Fruit fly (Drosophila melanogaster): ENCODE data around the gene cv-c.

DNA sequence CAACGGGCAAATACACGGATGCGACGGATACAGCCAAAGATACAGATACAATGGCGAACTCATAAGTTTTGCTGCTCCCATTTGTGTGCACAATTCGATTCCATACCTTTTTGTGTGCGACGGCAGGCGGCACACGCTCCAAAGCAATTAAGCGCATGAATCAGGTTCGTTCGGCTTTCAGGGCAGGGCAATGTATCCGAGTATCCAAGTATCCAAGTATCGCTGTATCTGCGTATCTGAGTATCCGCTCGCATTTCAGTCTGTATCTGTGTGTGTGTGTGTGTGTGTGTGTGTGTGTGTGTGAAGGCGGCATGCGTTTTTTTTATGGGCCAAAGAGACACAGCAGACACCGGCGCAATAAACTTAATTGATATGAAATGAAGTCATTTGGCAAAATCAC is 118.3 kb downstream of the cv-c start:
- TF ChIP-seq Hr38 (GFP tag; optimal IDR thresholded peaks at IDR 0.05) = no peak
- TF ChIP-seq CG8319 (GFP tag; optimal IDR thresholded peaks at IDR 0.05) = no peak
- no peak for TF ChIP-seq svp (GFP tag)

Data from whole organism, prepupa.